Worm (Caenorhabditis elegans) whole organism, L1 larva: Measurements from ENCODE around the gene F59A7.12.

Source experiments
- C16A3.4 ChIP-seq: fragments of 150-350 bp; optimal IDR thresholded peaks from 2 replicates; lab custom pipeline; 2014; ENCODE audit warnings: missing biosample characterization, missing genetic modification characterization
- F16B12.6 ChIP-seq: fragments of 150-350 bp; optimal IDR thresholded peaks from 2 replicates; lab custom pipeline; 2014; ENCODE audit warnings: missing biosample characterization, missing genetic modification characterization
- aha-1 ChIP-seq: fragments of 150-350 bp; optimal IDR thresholded peaks from 2 replicates; lab custom pipeline; 2014; ENCODE audit warnings: missing biosample characterization, missing genetic modification characterization
- alr-1 ChIP-seq: fragments of 200-800 bp; sonication (Bioruptor generic); optimal IDR thresholded peaks from 2 replicates; lab custom pipeline; 2018; ENCODE audit warnings: borderline replicate concordance, mild to moderate bottlenecking, missing genetic modification characterization, missing compliant biosample characterization
- aly-2 ChIP-seq: fragments of 150-350 bp; optimal IDR thresholded peaks from 2 replicates; lab custom pipeline; 2014; ENCODE audit warnings: missing biosample characterization, missing genetic modification characterization
- blmp-1 ChIP-seq: fragments of 150-350 bp; optimal IDR thresholded peaks from 2 replicates; lab custom pipeline; 2014; ENCODE audit warnings: missing biosample characterization, missing genetic modification characterization
- ceh-8 ChIP-seq: fragments of 200-800 bp; sonication (Bioruptor generic); optimal IDR thresholded peaks from 2 replicates; lab custom pipeline; 2018; ENCODE audit warnings: mild to moderate bottlenecking, missing genetic modification characterization, moderate library complexity, missing compliant biosample characterization
- ceh-82 ChIP-seq, 3 experiments: fragments of 150-350 bp in 1 of 3; sonication (generic microtip) in 2 of 3; optimal IDR thresholded peaks; 2 replicates each; lab custom pipeline; 2014 to 2017; ENCODE audit warnings: missing biosample characterization in 3 of 3, missing genetic modification characterization in 3 of 3
- ces-1 ChIP-seq: fragments of 150-350 bp; optimal IDR thresholded peaks from 2 replicates; lab custom pipeline; 2014; ENCODE audit warnings: missing biosample characterization, missing genetic modification reagents, missing genetic modification characterization
- dpl-1 ChIP-seq, 3 experiments: fragments of 150-350 bp in 2 of 3; sonication (generic microtip) in 1 of 3; optimal IDR thresholded peaks; 2 replicates each; lab custom pipeline; 2014 to 2017; ENCODE audit warnings: missing biosample characterization in 3 of 3, missing genetic modification characterization in 3 of 3, missing genetic modification reagents in 3 of 3
- dsc-1 ChIP-seq: sonication (generic microtip); optimal IDR thresholded peaks from 2 replicates; lab custom pipeline; 2016; ENCODE audit warnings: mild to moderate bottlenecking, missing genetic modification characterization, missing compliant biosample characterization
- elt-2 ChIP-seq: sonication (generic microtip); optimal IDR thresholded peaks from 2 replicates; lab custom pipeline; 2016; ENCODE audit warnings: missing genetic modification characterization, mild to moderate bottlenecking, inconsistent platforms, missing compliant biosample characterization, missing genetic modification reagents
- elt-3 ChIP-seq, 6 experiments: fragments of 150-350 bp in 1 of 6; sonication (generic microtip); optimal IDR thresholded peaks; 2 replicates each; lab custom pipeline; 2017 to 2018; ENCODE audit warnings: missing biosample characterization in 6 of 6, missing genetic modification characterization in 6 of 6, inconsistent platforms in 1 of 6
- fkh-4 ChIP-seq: sonication (generic microtip); optimal IDR thresholded peaks from 2 replicates; lab custom pipeline; 2016; ENCODE audit warnings: missing compliant biosample characterization, missing genetic modification characterization, borderline replicate concordance
- fkh-8 ChIP-seq: sonication (generic microtip); optimal IDR thresholded peaks from 2 replicates; lab custom pipeline; 2016; ENCODE audit warnings: mild to moderate bottlenecking, missing genetic modification characterization, missing compliant biosample characterization
- fos-1 ChIP-seq: fragments of 150-350 bp; optimal IDR thresholded peaks from 2 replicates; lab custom pipeline; 2014; ENCODE audit warnings: missing biosample characterization, missing genetic modification characterization
- grh-1 ChIP-seq: fragments of 200-800 bp; sonication (Bioruptor generic); IDR thresholded peaks from 2 replicates; pipeline ENCODE4 v1.3.6; 2022; ENCODE audit warnings: missing genetic modification reagents, missing genetic modification characterization, missing compliant biosample characterization
- hlh-17 ChIP-seq: fragments of 200-800 bp; sonication (Bioruptor generic); optimal IDR thresholded peaks from 2 replicates; lab custom pipeline; 2018; ENCODE audit warnings: missing genetic modification characterization, mild to moderate bottlenecking, missing compliant biosample characterization, moderate library complexity, borderline replicate concordance
- lin-14 ChIP-seq: fragments of 200-800 bp; sonication (Bioruptor generic); optimal IDR thresholded peaks from 2 replicates; lab custom pipeline; 2018; ENCODE audit warnings: mild to moderate bottlenecking, missing genetic modification characterization, moderate library complexity, missing compliant biosample characterization
- lin-15B ChIP-seq: fragments of 150-350 bp; sonication (generic microtip); optimal IDR thresholded peaks from 3 replicates; lab custom pipeline; 2014; ENCODE audit warnings: missing biosample characterization, missing genetic modification characterization
- lsy-2 ChIP-seq, 2 experiments: fragments of 150-350 bp; optimal IDR thresholded peaks; 2 replicates each; lab custom pipeline; 2014; ENCODE audit warnings: missing biosample characterization in 2 of 2, missing genetic modification characterization in 2 of 2
- mab-9 ChIP-seq: fragments of 200-800 bp; sonication (Bioruptor generic); IDR thresholded peaks from 2 replicates; pipeline ENCODE4 v1.3.6; 2022; ENCODE audit warnings: missing genetic modification reagents, missing genetic modification characterization, missing compliant biosample characterization
- mep-1 ChIP-seq: fragments of 150-350 bp; optimal IDR thresholded peaks from 2 replicates; lab custom pipeline; 2014; ENCODE audit warnings: missing biosample characterization, missing genetic modification characterization
- nhr-20 ChIP-seq: sonication (generic microtip); optimal IDR thresholded peaks from 2 replicates; lab custom pipeline; 2016; ENCODE audit warnings: mild to moderate bottlenecking, missing genetic modification characterization, missing compliant biosample characterization
- nhr-237 ChIP-seq: fragments of 150-350 bp; optimal IDR thresholded peaks from 2 replicates; lab custom pipeline; 2014; ENCODE audit warnings: missing biosample characterization, missing genetic modification characterization
- nhr-28 ChIP-seq: fragments of 150-350 bp; optimal IDR thresholded peaks from 2 replicates; lab custom pipeline; 2014; ENCODE audit warnings: missing biosample characterization, missing genetic modification characterization
- nhr-47 ChIP-seq: sonication (generic microtip); optimal IDR thresholded peaks from 2 replicates; lab custom pipeline; 2016; ENCODE audit warnings: mild to moderate bottlenecking, missing genetic modification characterization, moderate library complexity, missing compliant biosample characterization
- nhr-71 ChIP-seq: sonication (generic microtip); optimal IDR thresholded peaks from 2 replicates; lab custom pipeline; 2016; ENCODE audit warnings: mild to moderate bottlenecking, missing genetic modification characterization, moderate library complexity, missing compliant biosample characterization
- nhr-77 ChIP-seq: fragments of 150-350 bp; optimal IDR thresholded peaks from 2 replicates; lab custom pipeline; 2014; ENCODE audit warnings: missing biosample characterization, missing genetic modification characterization
- nhr-85 ChIP-seq: sonication (generic microtip); peaks from one replicate; lab custom pipeline; 2016; ENCODE audit warnings: missing genetic modification characterization, inconsistent platforms, missing compliant biosample characterization
- pax-3 ChIP-seq: fragments of 200-800 bp; sonication (Bioruptor generic); optimal IDR thresholded peaks from 2 replicates; lab custom pipeline; 2018; ENCODE audit warnings: mild to moderate bottlenecking, missing genetic modification characterization, moderate library complexity, missing compliant biosample characterization
- pqm-1 ChIP-seq: sonication (generic microtip); optimal IDR thresholded peaks from 3 replicates; lab custom pipeline; 2017; ENCODE audit warnings: missing biosample characterization, missing genetic modification characterization
- rnt-1 ChIP-seq: sonication (generic microtip); optimal IDR thresholded peaks from 2 replicates; lab custom pipeline; 2016; ENCODE audit warnings: mild to moderate bottlenecking, missing genetic modification characterization, moderate library complexity, missing compliant biosample characterization
- unc-62 ChIP-seq: fragments of 150-350 bp; optimal IDR thresholded peaks from 2 replicates; lab custom pipeline; 2014; ENCODE audit warnings: missing biosample characterization, missing genetic modification reagents, missing genetic modification characterization
- unc-98 ChIP-seq: fragments of 200-800 bp; sonication (Bioruptor generic); IDR thresholded peaks from 2 replicates; pipeline ENCODE4 v1.3.6; 2022; ENCODE audit warnings: missing genetic modification characterization, missing compliant biosample characterization
- xbp-1 ChIP-seq: sonication (generic microtip); optimal IDR thresholded peaks from 2 replicates; lab custom pipeline; 2016; ENCODE audit warnings: missing genetic modification characterization, missing compliant biosample characterization

F59A7.12 gene

DNA sequence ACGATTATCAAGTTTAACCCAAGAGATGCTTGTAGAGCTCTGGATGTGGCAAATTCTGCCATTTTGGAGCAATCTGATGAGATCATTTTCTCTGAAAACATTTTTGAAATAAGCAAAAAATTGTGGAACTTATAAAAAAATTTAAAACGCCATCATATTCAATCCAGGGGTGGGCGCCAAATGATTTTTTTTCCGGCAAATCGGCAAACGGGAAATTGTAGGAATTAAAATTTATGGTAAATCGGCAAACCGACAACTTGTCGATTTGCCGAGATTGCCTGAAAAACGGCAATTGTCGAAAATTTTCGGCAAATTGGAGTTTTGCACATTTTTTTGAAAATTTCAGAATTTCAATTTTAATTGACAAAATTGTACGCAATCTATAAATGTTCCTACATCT is 5.6 kb downstream of the F59A7.12 start, which contains the start of gene srab-23:
srab-23 (minus strand) TSS at position 101 of the 400 bp plus-strand sequence.
- TF ChIP-seq mep-1: no peak
- no peak for TF ChIP-seq dsc-1 (tag; lab: Kevin White, UChicago)
- TF ChIP-seq hlh-17: no peak
- no peak for TF ChIP-seq unc-98 (GFP tag; lab: Robert Waterston, UW)
- TF ChIP-seq alr-1: no peak
- no peak for TF ChIP-seq lsy-2 (tag; optimal IDR thresholded peaks at IDR 0.05; lab: Kevin White, UChicago)
- no peak for TF ChIP-seq grh-1 (GFP tag; lab: Robert Waterston, UW)
- no peak for TF ChIP-seq nhr-85 (tag; lab: Kevin White, UChicago)
- no peak for TF ChIP-seq nhr-77 (tag; lab: Kevin White, UChicago)
- no peak for TF ChIP-seq aha-1 (tag; lab: Kevin White, UChicago)

DNA sequence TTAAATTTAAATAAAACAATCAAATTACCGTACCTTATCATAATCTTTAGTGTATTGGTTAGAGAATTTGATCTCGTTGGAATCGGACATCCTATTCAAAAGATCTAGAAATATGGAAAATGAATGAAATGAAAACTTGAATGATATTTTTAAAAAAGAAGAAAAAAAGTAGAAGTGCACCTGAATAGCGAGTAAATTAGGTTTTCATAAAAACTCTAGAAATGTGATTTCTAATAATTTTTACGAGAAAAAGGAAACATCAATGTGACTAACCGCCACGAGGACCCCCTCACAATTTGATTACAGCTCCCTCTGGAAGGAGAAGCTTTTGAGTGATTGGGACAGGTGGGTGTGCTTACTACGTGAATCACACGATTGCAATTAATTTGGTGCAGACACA is 16.0 kb downstream of the F59A7.12 start, which contains the start of gene Y40B10A.5:
Y40B10A.5 (minus strand) TSS at position 101 of the 400 bp plus-strand sequence.
- no peak for TF ChIP-seq unc-98 (GFP tag; lab: Robert Waterston, UW)
- TF ChIP-seq fkh-8: peak; percentile 27
- TF ChIP-seq ces-1 (GFP tag; lab: Kevin White, UChicago): no peak
- TF ChIP-seq blmp-1 (tag; lab: Kevin White, UChicago): no peak
- no peak for TF ChIP-seq ceh-82 (tag; optimal IDR thresholded peaks at IDR 0.05; lab: Kevin White, UChicago)
- TF ChIP-seq nhr-47: peak; percentile 26
- TF ChIP-seq elt-2 (tag; lab: Kevin White, UChicago): no peak
- no peak for TF ChIP-seq lin-15B (tag; lab: Kevin White, UChicago)
- TF ChIP-seq pax-3 (tag; lab: Kevin White, UChicago): no peak
- peak; percentile 6 for TF ChIP-seq ceh-8

DNA sequence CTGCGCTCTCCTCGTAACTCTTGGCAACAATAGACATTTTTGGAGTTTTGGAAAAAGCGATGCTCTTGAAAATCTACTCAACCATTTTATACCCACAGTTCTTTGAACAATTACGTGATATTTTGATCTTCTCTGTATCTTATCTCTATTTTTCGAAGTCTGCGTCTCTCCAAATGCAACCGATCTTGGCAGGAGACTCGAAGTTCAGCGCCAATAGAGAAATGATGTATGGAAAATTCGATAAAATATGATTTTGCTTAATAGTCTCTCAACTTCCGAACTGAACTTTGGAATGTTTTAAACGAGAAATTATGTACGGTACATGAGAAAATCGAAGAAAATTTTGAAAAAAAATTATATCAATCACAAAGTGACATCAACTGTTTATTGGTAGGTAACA is 20.2 kb downstream of the F59A7.12 start, which contains the start of gene comt-4:
comt-4 (minus strand) TSS at position 50 of the 400 bp plus-strand sequence.
- TF ChIP-seq nhr-237 (tag; lab: Kevin White, UChicago) (no peak), fos-1 (tag; lab: Kevin White, UChicago) (no peak), aly-2 (tag; lab: Kevin White, UChicago) (no peak), xbp-1 (tag; lab: Kevin White, UChicago) (no peak), nhr-20 (peak; percentile 28), elt-3 (tag; optimal IDR thresholded peaks at IDR 0.05; lab: Kevin White, UChicago) (peak in 3 of 6 experiments; percentile 2 to 45 (median 33)), pqm-1 (tag; lab: Kevin White, UChicago) (no peak), fkh-4 (tag; lab: Kevin White, UChicago) (no peak), alr-1 (no peak), lin-14 (no peak), nhr-77 (tag; lab: Kevin White, UChicago) (no peak), unc-98 (GFP tag; lab: Robert Waterston, UW) (no peak), C16A3.4 (no peak), mab-9 (GFP tag; lab: Robert Waterston, UW) (no peak), unc-62 (GFP tag; lab: Kevin White, UChicago) (no peak), rnt-1 (tag; lab: Kevin White, UChicago) (no peak), elt-2 (tag; lab: Kevin White, UChicago) (no peak)

DNA sequence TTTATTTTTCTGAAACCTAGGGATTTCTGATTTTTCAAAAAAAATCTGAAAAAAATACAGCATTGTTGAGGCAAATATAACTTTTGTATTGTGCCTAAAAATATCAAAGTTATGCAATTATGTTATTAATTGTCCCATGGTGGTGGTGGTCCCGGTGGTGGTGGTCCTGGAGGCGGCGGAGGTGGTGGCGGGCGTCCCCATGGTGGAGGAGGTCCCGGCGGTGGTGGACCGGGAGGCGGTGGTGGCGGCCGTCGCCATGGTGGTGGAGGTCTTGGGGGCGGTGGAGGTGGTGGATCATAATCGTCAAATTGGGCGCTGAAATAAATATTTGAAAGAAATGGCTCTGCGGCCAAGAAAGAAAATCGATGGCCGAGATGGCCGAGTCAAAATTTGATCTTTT is 20.8 kb downstream of the F59A7.12 start:
- TF ChIP-seq nhr-28 (no peak), dpl-1 (GFP tag; optimal IDR thresholded peaks at IDR 0.05; lab: Kevin White, UChicago) (no peak), F16B12.6 (tag; lab: Kevin White, UChicago) (no peak), ceh-8 (peak; percentile 78), nhr-71 (no peak)
